Fruit fly (Drosophila melanogaster): ENCODE results near the gene CG4598.
A peak's percentile ranks its signal among the peaks of the same experiment; 100 is the strongest.

The CG4598 gene

dm6 chr2L:9918020-9918959 lies at the start of gene CG4598, which contains the start of gene CG5885:
Gene CG4598 (plus strand): TSS chr2L:9918618.
Gene CG5885 (minus strand): TSS chr2L:9918330.
- no peak for TF ChIP-seq D1 (tag; optimal IDR thresholded peaks at IDR 0.05)
- peak; percentile 63 for TF ChIP-seq CG8301 (tag; optimal IDR thresholded peaks at IDR 0.05)
- TF ChIP-seq fd96Ca (GFP tag; IDR thresholded peaks at IDR 0.05) = peak; percentile 43; the same call in 1 of the 3 replicates
- TF ChIP-seq CG15710 (tag; optimal IDR thresholded peaks at IDR 0.05) = peak; percentile 55
- TF ChIP-seq Pif1B (GFP tag; optimal IDR thresholded peaks at IDR 0.05) = peak; percentile 69
- TF ChIP-seq Snoo (tag; optimal IDR thresholded peaks at IDR 0.05) = peak; percentile 44
- TF ChIP-seq CG10348 (GFP tag; IDR thresholded peaks at IDR 0.05) = no peak
- TF ChIP-seq CG17806 (tag; optimal IDR thresholded peaks at IDR 0.05) = peak; percentile 42
- peak; percentile 78 for TF ChIP-seq Ets98B (GFP tag; IDR thresholded peaks at IDR 0.05)
- peak; percentile 80 for TF ChIP-seq CG12605 (GFP tag; IDR thresholded peaks at IDR 0.05)
- TF ChIP-seq CG8159 (tag; optimal IDR thresholded peaks at IDR 0.05) = peak; percentile 63
- TF ChIP-seq CG13204 (GFP tag; optimal IDR thresholded peaks at IDR 0.05) = peak; percentile 42
- TF ChIP-seq CG9948 (tag; optimal IDR thresholded peaks at IDR 0.05) = peak; percentile 58
- TF ChIP-seq CG34367 (tag; optimal IDR thresholded peaks at IDR 0.05) = peak; percentile 2
- peak; percentile 76 for TF ChIP-seq CG32121 (GFP tag; IDR thresholded peaks at IDR 0.05)
- TF ChIP-seq CG14655 (GFP tag; optimal IDR thresholded peaks at IDR 0.05) = peak; percentile 78
- TF ChIP-seq CG4496 (GFP tag; IDR thresholded peaks at IDR 0.05) = peak; percentile 39
- TF ChIP-seq EcR (GFP tag; optimal IDR thresholded peaks at IDR 0.05) = peak; percentile 10
- TF ChIP-seq rn (GFP tag; IDR thresholded peaks at IDR 0.05) = no peak
- peak; percentile 81 for TF ChIP-seq gl (tag; optimal IDR thresholded peaks at IDR 0.05)
- TF ChIP-seq Pif1A (GFP tag; optimal IDR thresholded peaks at IDR 0.05) = peak; percentile 82

DNA sequence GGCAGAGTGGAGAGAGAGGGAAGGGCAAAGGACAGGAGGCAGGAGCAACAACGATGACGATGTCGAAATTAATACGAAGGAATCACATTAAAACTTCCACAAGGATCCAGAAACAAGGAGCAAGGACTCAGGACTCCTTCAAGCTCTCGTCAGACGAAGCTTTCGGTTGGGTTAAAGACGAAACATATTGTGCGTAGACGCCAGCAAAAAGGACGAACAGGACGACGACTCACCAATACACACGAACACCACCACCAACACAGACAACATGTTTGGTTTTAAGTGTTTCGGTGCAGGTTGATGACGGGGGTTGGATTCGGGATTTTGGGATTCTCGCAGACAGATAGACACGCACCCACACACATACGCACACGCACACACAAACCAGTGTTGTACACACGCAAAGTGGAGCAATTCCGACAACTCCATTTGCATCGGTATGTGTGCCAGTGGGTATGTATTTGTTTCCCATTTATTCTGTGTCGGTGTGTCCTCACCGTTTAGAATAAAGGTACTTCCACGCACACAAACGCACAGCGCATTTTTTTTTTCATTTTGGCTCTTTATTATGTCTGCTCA lies 35.9 kb upstream of the CG4598 start:
- TF ChIP-seq CG34367 (tag; optimal IDR thresholded peaks at IDR 0.05) = no peak

DNA sequence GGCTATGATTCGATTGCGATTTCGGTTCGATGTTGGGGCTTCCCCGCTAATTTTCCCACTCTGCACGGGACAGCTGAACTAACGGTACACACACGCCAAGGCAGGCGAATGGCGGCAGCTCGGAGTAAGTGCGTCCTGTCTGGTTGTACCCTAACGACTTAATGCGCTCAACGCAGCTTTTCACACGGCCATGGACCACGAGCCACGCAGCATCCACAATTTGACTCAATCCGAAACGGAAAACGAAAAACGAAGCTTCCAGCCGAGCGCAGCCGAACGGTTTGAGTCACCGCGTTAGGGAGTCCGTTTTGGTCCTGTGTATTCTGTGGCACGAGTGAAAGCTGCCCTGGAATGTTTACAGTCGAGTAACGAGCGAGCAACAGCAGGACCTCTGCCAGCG lies 32.3 kb upstream of the CG4598 start, which contains the start of gene nAChRalpha6:
Gene nAChRalpha6, minus strand, starts transcription at position 165 of the 400 bp plus-strand sequence.
- TF ChIP-seq CG4496 (GFP tag; IDR thresholded peaks at IDR 0.05) (no peak), CG8159 (tag; optimal IDR thresholded peaks at IDR 0.05) (no peak), fd96Ca (GFP tag; IDR thresholded peaks at IDR 0.05) (no peak), CG10348 (GFP tag; IDR thresholded peaks at IDR 0.05) (no peak), Pif1A (GFP tag; optimal IDR thresholded peaks at IDR 0.05) (no peak), Ets98B (GFP tag; IDR thresholded peaks at IDR 0.05) (no peak), EcR (GFP tag; optimal IDR thresholded peaks at IDR 0.05) (no peak), Pif1B (GFP tag; optimal IDR thresholded peaks at IDR 0.05) (no peak), CG34367 (tag; optimal IDR thresholded peaks at IDR 0.05) (no peak), CG14655 (GFP tag; optimal IDR thresholded peaks at IDR 0.05) (no peak), Snoo (tag; optimal IDR thresholded peaks at IDR 0.05) (no peak), gl (tag; optimal IDR thresholded peaks at IDR 0.05) (no peak), D1 (tag; optimal IDR thresholded peaks at IDR 0.05) (no peak), CG12605 (GFP tag; IDR thresholded peaks at IDR 0.05) (no peak), CG9948 (tag; optimal IDR thresholded peaks at IDR 0.05) (no peak), CG13204 (GFP tag; optimal IDR thresholded peaks at IDR 0.05) (no peak), CG8301 (tag; optimal IDR thresholded peaks at IDR 0.05) (no peak), CG32121 (GFP tag; IDR thresholded peaks at IDR 0.05) (no peak), CG17806 (tag; optimal IDR thresholded peaks at IDR 0.05) (no peak), CG15710 (tag; optimal IDR thresholded peaks at IDR 0.05) (no peak)

DNA sequence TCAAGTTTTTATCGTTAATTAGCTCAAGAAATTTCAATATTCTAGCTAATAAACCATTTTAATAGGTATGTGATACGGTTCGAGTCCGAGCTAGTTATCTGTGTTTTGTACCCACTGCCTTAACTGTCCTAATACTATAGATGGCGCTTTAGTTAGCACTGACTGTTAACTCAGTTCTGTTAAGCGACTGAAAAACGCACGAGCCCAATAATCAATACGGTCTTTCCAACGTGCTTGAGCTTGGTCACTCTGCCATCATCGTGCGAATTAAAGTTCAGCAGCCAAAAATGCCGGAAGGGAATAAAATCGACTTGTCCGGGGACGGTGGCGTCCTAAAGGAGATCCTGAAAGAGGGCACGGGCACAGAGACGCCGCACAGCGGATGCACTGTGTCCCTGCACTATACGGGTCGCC lies 30.6 kb upstream of the CG4598 start, which contains the start of gene Fkbp59:
Gene Fkbp59, plus strand, starts transcription at position 150 of the 414 bp plus-strand sequence.
- no peak for TF ChIP-seq CG15710 (tag; optimal IDR thresholded peaks at IDR 0.05)
- TF ChIP-seq CG4496 (GFP tag; IDR thresholded peaks at IDR 0.05) = peak; percentile 41; the same call in 1 of the 3 replicates

- TF ChIP-seq Snoo (tag; optimal IDR thresholded peaks at IDR 0.05) (no peak), Pif1A (GFP tag; optimal IDR thresholded peaks at IDR 0.05) (no peak), CG34367 (tag; optimal IDR thresholded peaks at IDR 0.05) (no peak), Ets98B (GFP tag; IDR thresholded peaks at IDR 0.05) (no peak), D1 (tag; optimal IDR thresholded peaks at IDR 0.05) (no peak), CG4496 (GFP tag; IDR thresholded peaks at IDR 0.05) (no peak), CG10348 (GFP tag; IDR thresholded peaks at IDR 0.05) (no peak), CG9948 (tag; optimal IDR thresholded peaks at IDR 0.05) (no peak), CG13204 (GFP tag; optimal IDR thresholded peaks at IDR 0.05) (no peak), CG12605 (GFP tag; IDR thresholded peaks at IDR 0.05) (no peak)
Measured at dm6 chr2L:9890576-9890975, 27.8 kb upstream of the CG4598 start, which contains the start of the genes CG34183 and CG4537. Gene CG34183 (minus strand): TSS chr2L:9890772. Gene CG4537 (plus strand): TSS chr2L:9890885.

- TF ChIP-seq CG8301 (tag; optimal IDR thresholded peaks at IDR 0.05) (no peak), fd96Ca (GFP tag; IDR thresholded peaks at IDR 0.05) (no peak), CG15710 (tag; optimal IDR thresholded peaks at IDR 0.05) (no peak), CG34367 (tag; optimal IDR thresholded peaks at IDR 0.05) (no peak)
Measured at dm6 chr2L:9893183-9893582, 25.2 kb upstream of the CG4598 start, which contains the start of gene mtDNA-helicase. Gene mtDNA-helicase (minus strand): TSS chr2L:9893446.

Data from whole organism, pupa.